Worm (Caenorhabditis elegans) whole organism, young adult: Measurements from ENCODE around the gene Y73B6BL.22.

ENCODE experiments used
- B0261.1 ChIP-seq: sonication (generic microtip); optimal IDR thresholded peaks from 2 replicates; lab custom pipeline; 2016; ENCODE audit warnings: mild to moderate bottlenecking, missing genetic modification characterization, moderate library complexity, missing compliant biosample characterization
- F57A8.1 ChIP-seq: fragments of 200-800 bp; sonication (Bioruptor generic); optimal IDR thresholded peaks from 2 replicates; lab custom pipeline; 2018; ENCODE audit warnings: mild to moderate bottlenecking, missing genetic modification characterization, moderate library complexity, missing compliant biosample characterization
- ama-1 ChIP-seq, 3 experiments: fragments of 150-350 bp in 1 of 3; sonication (generic microtip) in 2 of 3; optimal IDR thresholded peaks; 2 replicates each; lab custom pipeline; 2014 to 2018; ENCODE audit warnings: missing biosample characterization in 2 of 3, missing genetic modification characterization in 2 of 3, missing genetic modification reagents in 2 of 3
- attf-5 ChIP-seq: fragments of 200-800 bp; sonication (Bioruptor generic); optimal IDR thresholded peaks from 2 replicates; lab custom pipeline; 2018; ENCODE audit warnings: mild to moderate bottlenecking, missing genetic modification characterization, missing compliant biosample characterization
- dox-1 ChIP-seq: fragments of 200-800 bp; sonication (Bioruptor generic); IDR thresholded peaks from 2 replicates; pipeline ENCODE4 v1.3.6; 2022; ENCODE audit warnings: missing genetic modification reagents, missing genetic modification characterization, missing compliant biosample characterization
- egl-18 ChIP-seq: fragments of 200-800 bp; sonication (Bioruptor generic); IDR thresholded peaks from 2 replicates; pipeline ENCODE4 v1.3.6; 2022; ENCODE audit warnings: missing genetic modification reagents, missing genetic modification characterization, missing compliant biosample characterization
- lsl-1 ChIP-seq: fragments of 200-800 bp; sonication (Bioruptor generic); optimal IDR thresholded peaks from 2 replicates; lab custom pipeline; 2018; ENCODE audit warnings: mild to moderate bottlenecking, missing genetic modification characterization, moderate library complexity, missing compliant biosample characterization
- rcor-1 ChIP-seq: fragments of 200-800 bp; sonication (Bioruptor generic); IDR thresholded peaks from 2 replicates; pipeline ENCODE4 v1.3.6; 2022; ENCODE audit warnings: missing genetic modification reagents, missing genetic modification characterization, missing compliant biosample characterization

ce11 chrIV:6403399-6403798 lies 13.1 kb downstream of the Y73B6BL.22 start:
- TF ChIP-seq egl-18 (no peak), lsl-1 (GFP tag; lab: Kevin White, UChicago) (no peak), attf-5 (GFP tag; lab: Kevin White, UChicago) (no peak), dox-1 (GFP tag; lab: Robert Waterston, UW) (no peak), ama-1 (optimal IDR thresholded peaks at IDR 0.05; lab: Kevin White, UChicago) (no peak), ama-1 (GFP tag; optimal IDR thresholded peaks at IDR 0.05; lab: Kevin White, UChicago) (no peak), F57A8.1 (GFP tag; lab: Kevin White, UChicago) (no peak), rcor-1 (no peak), B0261.1 (tag; lab: Kevin White, UChicago) (no peak)
